Fruit fly (Drosophila melanogaster) whole organism: ENCODE results near the gene Pvf2.

Experiments used
- CG8478 ChIP-seq: fragments of >200 bp; optimal IDR thresholded peaks from 2 replicates; lab custom pipeline; 2018; ENCODE audit warnings: inconsistent platforms
- Dll ChIP-seq: fragments of >200 bp; optimal IDR thresholded peaks from 2 replicates; lab custom pipeline; 2017
- EcR ChIP-seq, 2 experiments: fragments of >200 bp; optimal IDR thresholded peaks; 2 replicates each; lab custom pipeline; 2017; ENCODE audit warnings: missing biosample characterization in 2 of 2, missing genetic modification characterization in 2 of 2, missing genetic modification reagents in 2 of 2
- pan ChIP-seq: fragments of >200 bp; optimal IDR thresholded peaks from 2 replicates; lab custom pipeline; 2017
- psq ChIP-seq: fragments of >200 bp; optimal IDR thresholded peaks from 2 replicates; lab custom pipeline; 2017

dm6 chr2L:7060751-7061150, 23.7 kb downstream of the Pvf2 start, which contains the start of gene Mst27D:
- TF ChIP-seq pan (lab: Kevin White, UChicago) = no peak
- TF ChIP-seq Dll (lab: Kevin White, UChicago) = no peak
- no peak for TF ChIP-seq CG8478 (lab: Kevin White, UChicago)
- TF ChIP-seq EcR (GFP tag; optimal IDR thresholded peaks at IDR 0.05; lab: Kevin White, UChicago) = no peak
- no peak for TF ChIP-seq psq
